Fruit fly (Drosophila melanogaster): Measurements from ENCODE around the gene CG4783.

CG4783 gene

DNA sequence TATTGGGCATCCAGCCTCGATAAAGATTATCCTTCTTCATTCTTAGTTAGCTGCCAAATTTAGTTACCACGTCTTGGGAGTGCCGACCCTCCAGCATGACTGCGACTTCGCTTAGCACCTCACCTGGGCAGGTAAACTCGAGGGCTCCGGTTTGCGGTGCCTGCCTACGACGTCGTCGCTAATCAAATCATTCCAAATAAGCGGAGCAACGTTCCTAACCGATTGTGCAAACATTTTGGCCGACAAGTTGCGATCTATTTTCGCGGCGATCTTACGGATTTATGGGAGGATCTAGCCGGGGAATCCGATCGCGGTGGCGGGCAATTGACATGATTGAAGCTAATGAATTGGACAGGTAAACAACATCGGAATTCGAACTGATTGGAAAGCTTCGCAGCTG lies 30.5 kb upstream of the CG4783 start, which contains the start of gene CG4465:
Gene CG4465, minus strand, starts transcription at position 101 of the 400 bp plus-strand sequence.
- TF ChIP-seq toe (GFP tag; optimal IDR thresholded peaks at IDR 0.05) (no peak), CG14711 (tag; optimal IDR thresholded peaks at IDR 0.05) (no peak), CG7045 (GFP tag; optimal IDR thresholded peaks at IDR 0.05) (no peak)

DNA sequence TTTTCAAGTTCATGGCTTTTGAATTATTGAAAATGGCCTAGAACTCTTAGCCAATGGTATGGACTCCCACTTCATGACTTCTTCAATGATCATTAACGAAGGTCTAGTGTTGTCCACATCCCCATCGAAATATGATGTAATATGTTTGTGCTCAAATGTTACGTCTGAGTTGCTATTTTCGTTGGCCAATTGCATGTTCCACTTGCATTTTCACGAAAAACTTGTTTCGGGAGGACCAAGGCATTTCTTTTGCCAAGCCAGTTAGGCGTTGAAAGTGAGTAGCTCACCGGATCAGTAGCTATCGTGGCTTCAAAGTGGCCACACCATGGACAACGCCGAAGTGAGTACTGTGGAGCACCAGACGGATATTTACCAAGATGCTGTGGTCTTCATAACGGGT lies 30.0 kb upstream of the CG4783 start, which contains the start of gene CG4770:
Gene CG4770, plus strand, starts transcription at position 301 of the 400 bp plus-strand sequence.
- TF ChIP-seq Clk (GFP tag; optimal IDR thresholded peaks at IDR 0.05) (no peak), CG12768 (GFP tag; optimal IDR thresholded peaks at IDR 0.05) (no peak), Mnt (GFP tag; optimal IDR thresholded peaks at IDR 0.05) (no peak), CG14711 (tag; optimal IDR thresholded peaks at IDR 0.05) (no peak), CG7101 (tag; optimal IDR thresholded peaks at IDR 0.05) (no peak), cnc (optimal IDR thresholded peaks at IDR 0.05) (no peak), toe (GFP tag; optimal IDR thresholded peaks at IDR 0.05) (no peak), Hr96 (GFP tag; optimal IDR thresholded peaks at IDR 0.05) (no peak)

DNA sequence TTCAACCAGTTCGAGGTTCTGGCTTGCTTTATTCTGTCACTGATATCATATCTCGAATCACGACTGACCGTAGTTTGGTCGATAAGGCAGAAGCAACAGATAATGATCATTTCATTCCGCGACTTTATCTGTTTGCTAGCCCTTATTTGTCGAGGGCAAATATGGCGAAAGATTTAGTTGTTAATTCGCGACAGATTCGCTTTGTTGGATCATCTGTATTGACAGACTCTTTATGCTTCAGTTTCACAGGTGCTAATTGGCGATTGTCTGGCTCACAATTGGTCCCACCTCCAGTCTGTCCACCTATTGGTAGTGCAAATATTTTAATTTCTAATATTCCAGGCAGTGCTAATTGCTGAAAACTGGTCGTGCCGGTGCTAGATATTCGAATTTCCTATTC lies 23.9 kb upstream of the CG4783 start:
- TF ChIP-seq CG7101 (tag; optimal IDR thresholded peaks at IDR 0.05) (peak; percentile 79), CG12768 (GFP tag; optimal IDR thresholded peaks at IDR 0.05) (peak; percentile 66), CG5204 (GFP tag; optimal IDR thresholded peaks at IDR 0.05) (peak; percentile 12), cnc (optimal IDR thresholded peaks at IDR 0.05) (no peak), ovo (GFP tag; optimal IDR thresholded peaks at IDR 0.05) (peak; percentile 71), bab1 (GFP tag; optimal IDR thresholded peaks at IDR 0.05) (no peak), Hr96 (GFP tag; optimal IDR thresholded peaks at IDR 0.05) (peak; percentile 47), kay (GFP tag; ENCODE audit: borderline replicate concordance) (peak; percentile 96), CG7045 (GFP tag; optimal IDR thresholded peaks at IDR 0.05) (peak; percentile 92), CG33017 (tag; optimal IDR thresholded peaks at IDR 0.05) (peak; percentile 67), CG11617 (GFP tag; optimal IDR thresholded peaks at IDR 0.05) (peak; percentile 54), Mnt (GFP tag; optimal IDR thresholded peaks at IDR 0.05) (peak; percentile 35), tj (GFP tag; optimal IDR thresholded peaks at IDR 0.05) (no peak), CG14711 (tag; optimal IDR thresholded peaks at IDR 0.05) (peak; percentile 33), CG1620 (GFP tag; optimal IDR thresholded peaks at IDR 0.05) (peak; percentile 38), toe (GFP tag; optimal IDR thresholded peaks at IDR 0.05) (peak; percentile 75), pad (GFP tag; optimal IDR thresholded peaks at IDR 0.05) (peak; percentile 43), Crg-1 (GFP tag; optimal IDR thresholded peaks at IDR 0.05) (peak; percentile 85), cic (GFP tag; optimal IDR thresholded peaks at IDR 0.05) (peak; percentile 84), Clk (GFP tag; optimal IDR thresholded peaks at IDR 0.05) (peak; percentile 40)

DNA sequence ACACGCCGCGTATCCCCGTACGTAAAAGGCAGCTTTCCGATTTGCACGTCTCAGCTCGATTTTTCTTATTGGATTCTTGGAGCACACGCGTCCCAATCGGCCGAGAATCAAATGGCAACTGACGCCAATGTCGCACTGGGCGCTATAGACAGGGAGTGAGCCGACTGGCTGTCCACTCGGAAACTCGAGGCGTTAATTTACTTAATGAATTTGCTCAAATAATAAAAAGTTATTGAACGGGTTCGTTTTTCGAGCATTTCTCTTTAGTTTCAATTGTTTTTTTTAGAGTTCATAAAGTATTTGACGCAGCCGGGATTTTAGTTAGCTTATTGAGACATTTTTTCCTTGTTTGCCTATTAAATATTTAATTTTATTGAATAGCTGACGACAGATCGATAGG lies 23.0 kb upstream of the CG4783 start, which contains the start of gene CG4462:
Gene CG4462, minus strand, starts transcription at position 101 of the 400 bp plus-strand sequence.
- TF ChIP-seq tj (GFP tag; optimal IDR thresholded peaks at IDR 0.05) (no peak), CG14711 (tag; optimal IDR thresholded peaks at IDR 0.05) (no peak), cnc (optimal IDR thresholded peaks at IDR 0.05) (no peak), CG12768 (GFP tag; optimal IDR thresholded peaks at IDR 0.05) (no peak), pad (GFP tag; optimal IDR thresholded peaks at IDR 0.05) (no peak), CG1620 (GFP tag; optimal IDR thresholded peaks at IDR 0.05) (no peak)

DNA sequence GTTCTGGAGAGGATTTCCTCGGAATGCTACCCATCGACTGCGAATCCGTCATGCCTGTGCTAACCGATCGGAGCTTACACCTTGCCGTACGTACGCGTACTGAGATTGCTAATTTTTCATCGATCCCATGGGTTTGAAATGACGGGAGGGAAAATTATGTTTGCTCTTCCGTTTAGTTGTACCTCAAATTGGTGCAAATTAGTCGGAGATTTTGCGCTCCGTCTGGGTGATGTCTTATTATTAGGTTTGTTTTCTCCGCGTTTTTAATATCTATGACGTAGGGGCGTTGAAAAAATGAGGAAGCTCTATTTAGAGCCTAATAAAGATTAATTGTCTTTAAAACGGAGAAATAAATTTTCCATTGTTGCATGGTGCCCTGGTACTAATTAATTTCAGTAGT lies 19.7 kb upstream of the CG4783 start, which contains the start of gene CG4459:
Gene CG4459, minus strand, starts transcription at position 101 of the 400 bp plus-strand sequence.
- TF ChIP-seq CG7045 (GFP tag; optimal IDR thresholded peaks at IDR 0.05) = no peak
- no peak for TF ChIP-seq CG33017 (tag; optimal IDR thresholded peaks at IDR 0.05)
- TF ChIP-seq CG14711 (tag; optimal IDR thresholded peaks at IDR 0.05) = no peak
- no peak for TF ChIP-seq CG12768 (GFP tag; optimal IDR thresholded peaks at IDR 0.05)
- no peak for TF ChIP-seq Hr96 (GFP tag; optimal IDR thresholded peaks at IDR 0.05)
- TF ChIP-seq CG5204 (GFP tag; optimal IDR thresholded peaks at IDR 0.05) = no peak
- no peak for TF ChIP-seq cic (GFP tag; optimal IDR thresholded peaks at IDR 0.05)
- no peak for TF ChIP-seq Mnt (GFP tag; optimal IDR thresholded peaks at IDR 0.05)
- no peak for TF ChIP-seq Clk (GFP tag; optimal IDR thresholded peaks at IDR 0.05)
- TF ChIP-seq ovo (GFP tag; optimal IDR thresholded peaks at IDR 0.05) = no peak
- TF ChIP-seq bab1 (GFP tag; optimal IDR thresholded peaks at IDR 0.05) = no peak
- no peak for TF ChIP-seq CG11617 (GFP tag; optimal IDR thresholded peaks at IDR 0.05)
- no peak for TF ChIP-seq Crg-1 (GFP tag; optimal IDR thresholded peaks at IDR 0.05)
- TF ChIP-seq CG1620 (GFP tag; optimal IDR thresholded peaks at IDR 0.05) = no peak
- no peak for TF ChIP-seq kay (GFP tag; ENCODE audit: borderline replicate concordance)

DNA sequence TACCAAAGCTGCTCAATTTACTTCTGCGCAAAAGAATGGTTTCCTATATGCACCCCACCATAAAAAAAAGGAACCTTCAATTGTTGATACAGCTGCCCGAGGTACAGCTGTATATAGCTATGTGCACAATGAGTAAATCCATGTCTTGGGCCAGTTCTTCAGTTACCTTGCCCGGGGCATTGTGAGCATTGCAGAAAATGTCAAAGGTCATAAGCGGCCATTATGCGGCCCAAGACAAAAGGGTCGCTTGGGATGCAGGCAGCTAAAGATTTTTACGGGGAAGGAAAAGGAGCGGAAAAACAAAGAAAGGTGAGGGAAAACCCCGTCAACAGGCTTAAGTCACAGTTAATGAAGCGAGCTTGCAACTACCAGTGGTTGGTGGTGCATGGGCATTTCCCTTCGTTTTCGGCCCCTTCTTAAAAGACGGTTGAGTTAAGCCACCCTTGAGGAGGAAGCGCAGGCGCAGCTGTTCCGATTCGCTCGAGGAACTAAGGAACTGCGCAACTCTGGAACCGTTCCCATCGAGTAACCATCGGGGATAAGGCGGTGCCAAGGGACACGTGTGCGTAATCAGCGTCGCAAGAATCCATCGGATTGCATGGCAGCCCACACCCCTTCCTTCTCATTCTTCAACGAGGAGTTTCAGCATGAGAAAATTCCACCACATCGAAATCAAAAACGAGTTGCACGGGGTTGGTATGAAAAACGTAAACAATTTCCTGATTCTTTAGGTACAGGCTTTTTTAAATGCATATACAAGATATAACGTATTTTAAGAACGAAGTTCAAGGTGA lies 17.1 kb upstream of the CG4783 start:
- TF ChIP-seq CG14711 (tag; optimal IDR thresholded peaks at IDR 0.05) (no peak), Mnt (GFP tag; optimal IDR thresholded peaks at IDR 0.05) (no peak), toe (GFP tag; optimal IDR thresholded peaks at IDR 0.05) (no peak), CG1620 (GFP tag; optimal IDR thresholded peaks at IDR 0.05) (no peak), Hr96 (GFP tag; optimal IDR thresholded peaks at IDR 0.05) (no peak), pad (GFP tag; optimal IDR thresholded peaks at IDR 0.05) (no peak), cic (GFP tag; optimal IDR thresholded peaks at IDR 0.05) (no peak), CG11617 (GFP tag; optimal IDR thresholded peaks at IDR 0.05) (no peak), CG12768 (GFP tag; optimal IDR thresholded peaks at IDR 0.05) (no peak), ovo (GFP tag; optimal IDR thresholded peaks at IDR 0.05) (no peak)

Data from whole organism, adult.